Worm (Caenorhabditis elegans) whole organism, midembryonic: ENCODE data around the gene Y69A2AR.23.

ENCODE experiments used
- T22C8.4 ChIP-seq: fragments of 200-800 bp; sonication (Bioruptor generic); IDR thresholded peaks from 2 replicates; pipeline ENCODE4 v1.3.6; 2022; ENCODE audit warnings: missing genetic modification characterization, missing compliant biosample characterization
- cog-1 ChIP-seq: sonication (generic microtip); optimal IDR thresholded peaks from 2 replicates; lab custom pipeline; 2016; ENCODE audit warnings: missing genetic modification characterization, missing compliant biosample characterization
- flt-1 ChIP-seq: fragments of 200-800 bp; sonication (Bioruptor generic); IDR thresholded peaks from 2 replicates; pipeline ENCODE4 v1.3.6; 2022; ENCODE audit warnings: missing genetic modification characterization, missing compliant biosample characterization
- klf-2 ChIP-seq: fragments of 200-800 bp; sonication (Bioruptor generic); conservative IDR thresholded peaks from 2 replicates; pipeline ENCODE4 v1.3.6; 2022; ENCODE audit warnings: missing genetic modification reagents, missing genetic modification characterization, missing compliant biosample characterization
- med-1 ChIP-seq: sonication (generic microtip); optimal IDR thresholded peaks from 2 replicates; lab custom pipeline; 2017; ENCODE audit warnings: missing genetic modification characterization, mild to moderate bottlenecking, missing compliant biosample characterization, antibody characterized with exemption, missing genetic modification reagents; ENCODE audit not compliant: insufficient read depth
- ref-1 ChIP-seq: fragments of 200-800 bp; sonication (Bioruptor generic); conservative IDR thresholded peaks from 2 replicates; pipeline ENCODE4 v1.3.6; 2022; ENCODE audit warnings: missing genetic modification reagents, missing genetic modification characterization, missing compliant biosample characterization
- tab-1 ChIP-seq: fragments of 200-800 bp; sonication (Bioruptor generic); IDR thresholded peaks from 2 replicates; pipeline ENCODE4 v1.3.6; 2022; ENCODE audit warnings: missing genetic modification characterization, missing compliant biosample characterization
- ztf-23 ChIP-seq: fragments of 200-800 bp; sonication (Bioruptor generic); IDR thresholded peaks from 2 replicates; pipeline ENCODE4 v1.3.6; 2022; ENCODE audit warnings: missing genetic modification reagents, missing genetic modification characterization, missing compliant biosample characterization
- ztf-29 ChIP-seq: fragments of 200-800 bp; sonication (Bioruptor generic); IDR thresholded peaks from 2 replicates; pipeline ENCODE4 v1.3.6; 2022; ENCODE audit warnings: missing genetic modification reagents, missing genetic modification characterization, missing compliant biosample characterization

- TF ChIP-seq flt-1 (GFP tag; lab: Robert Waterston, UW) (no peak), klf-2 (GFP tag; lab: Robert Waterston, UW) (no peak), cog-1 (tag; lab: Kevin White, UChicago) (no peak), med-1 (GFP tag; lab: Kevin White, UChicago) (no peak), tab-1 (GFP tag; lab: Robert Waterston, UW) (no peak), ztf-23 (GFP tag; lab: Robert Waterston, UW) (no peak), ztf-29 (GFP tag; lab: Robert Waterston, UW) (no peak), T22C8.4 (GFP tag; lab: Robert Waterston, UW) (no peak), ref-1 (GFP tag; lab: Robert Waterston, UW) (no peak)
Observed at ce11 chrIV:2507824-2508223, 43.7 kb downstream of the Y69A2AR.23 start, which contains the start of gene Y69A2AR.22.
